Worm (Caenorhabditis elegans): ENCODE measurements around the gene srxa-18.

srxa-18 gene

ce11 chrV:10134077-10134693 is 13.4 kb upstream of the srxa-18 start, which contains the start of the genes C08B6.18, wdr-20 and C08B6.8:
Gene C08B6.18, minus strand, starts transcription at chrV:10134127.
Gene wdr-20, minus strand, starts transcription at chrV:10134158.
Gene C08B6.8, plus strand, starts transcription at chrV:10134643.
- TF ChIP-seq C34F6.9 (tag; optimal IDR thresholded peaks at IDR 0.05) (peak; percentile 55), lin-13 (GFP tag; optimal IDR thresholded peaks at IDR 0.05) (peak; percentile 47), unc-55 (GFP tag; optimal IDR thresholded peaks at IDR 0.05) (peak; percentile 51), nhr-129 (tag; optimal IDR thresholded peaks at IDR 0.05) (peak; percentile 14), nhr-237 (tag; optimal IDR thresholded peaks at IDR 0.05) (no peak), dmd-4 (tag; optimal IDR thresholded peaks at IDR 0.05) (no peak), lsy-2 (tag; optimal IDR thresholded peaks at IDR 0.05) (peak in 1 of 2 experiments; percentile 38), nhr-10 (tag; optimal IDR thresholded peaks at IDR 0.05) (no peak), snpc-4 (tag; optimal IDR thresholded peaks at IDR 0.05) (peak; percentile 65)

- no peak for TF ChIP-seq ztf-11 (tag; optimal IDR thresholded peaks at IDR 0.05)
- no peak for TF ChIP-seq R02D3.7 (tag; optimal IDR thresholded peaks at IDR 0.05)
- TF ChIP-seq Y55F3AM.14 (GFP tag; optimal IDR thresholded peaks at IDR 0.05), result no peak
- no peak for TF ChIP-seq nhr-77 (tag; optimal IDR thresholded peaks at IDR 0.05)
- TF ChIP-seq crh-2 (tag; optimal IDR thresholded peaks at IDR 0.05), result no peak
- no peak for TF ChIP-seq lsy-2 (tag; optimal IDR thresholded peaks at IDR 0.05)
- TF ChIP-seq elt-3 (tag; optimal IDR thresholded peaks at IDR 0.05), result no peak
- TF ChIP-seq nhr-12 (tag; optimal IDR thresholded peaks at IDR 0.05), result no peak
- no peak for TF ChIP-seq gmeb-1 (tag; optimal IDR thresholded peaks at IDR 0.05)
- no peak for TF ChIP-seq nhr-11 (tag; optimal IDR thresholded peaks at IDR 0.05)
- TF ChIP-seq sma-9 (GFP tag; optimal IDR thresholded peaks at IDR 0.05), result no peak
- no peak for TF ChIP-seq sma-9 (tag; optimal IDR thresholded peaks at IDR 0.05)
- TF ChIP-seq alr-1 (tag; optimal IDR thresholded peaks at IDR 0.05), result no peak
- no peak for TF ChIP-seq unc-39 (tag; optimal IDR thresholded peaks at IDR 0.05)
Measured at ce11 chrV:10133277-10133676, 12.5 kb upstream of the srxa-18 start.

DNA sequence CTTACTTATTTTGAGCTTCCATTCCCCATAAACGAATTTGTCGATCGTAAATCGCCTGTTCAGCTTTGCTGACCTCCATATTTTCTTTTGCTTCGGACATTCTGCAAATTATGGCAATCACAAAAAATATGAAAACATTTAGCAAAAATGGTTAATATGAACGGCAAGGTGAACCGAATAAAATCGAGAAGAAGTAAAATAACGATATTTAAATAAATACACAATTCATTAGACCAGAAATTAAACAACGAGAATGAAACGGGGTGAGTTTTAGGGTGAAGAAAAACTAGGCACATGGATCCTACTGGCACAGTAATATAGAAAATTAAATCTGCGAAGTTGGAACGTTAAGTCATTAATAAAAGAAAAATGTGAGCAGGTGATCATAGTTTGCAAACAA is 9.4 kb upstream of the srxa-18 start, which contains the start of gene aos-1:
aos-1 (minus strand) TSS at position 101 of the 400 bp plus-strand sequence.
- TF ChIP-seq ceh-16 (tag; optimal IDR thresholded peaks at IDR 0.05) (no peak), R02D3.7 (tag; optimal IDR thresholded peaks at IDR 0.05) (no peak), lsy-2 (tag; optimal IDR thresholded peaks at IDR 0.05) (no peak), C34F6.9 (tag; optimal IDR thresholded peaks at IDR 0.05) (no peak), sma-3 (GFP tag; optimal IDR thresholded peaks at IDR 0.05) (no peak)

ce11 chrV:10124799-10125548 is 4.2 kb upstream of the srxa-18 start, which contains the start of gene C08B6.10:
Gene C08B6.10, plus strand, starts transcription at chrV:10125498.
- peak; percentile 20 for TF ChIP-seq fos-1 (tag; optimal IDR thresholded peaks at IDR 0.05)
- no peak for TF ChIP-seq sma-3 (GFP tag; optimal IDR thresholded peaks at IDR 0.05)

DNA sequence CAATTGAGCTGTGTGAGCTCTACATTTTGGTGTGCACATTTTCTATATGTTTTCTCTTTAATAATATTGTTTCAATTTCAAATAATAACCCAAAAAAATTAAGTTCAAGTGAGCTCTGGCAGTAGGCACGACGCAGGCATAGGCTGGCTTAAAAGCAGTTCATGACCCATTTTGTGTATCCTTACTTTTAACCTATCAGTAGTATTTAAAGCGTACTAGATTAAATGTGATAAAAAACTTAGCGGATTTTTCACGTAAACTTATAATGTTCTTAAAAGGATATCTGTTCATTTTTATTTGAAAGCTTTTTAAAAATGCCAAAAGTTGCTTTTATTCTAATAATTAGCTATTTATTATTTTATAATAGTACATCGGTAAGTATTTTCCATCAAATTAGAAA is 2.5 kb upstream of the srxa-18 start, which contains the start of gene C08B6.6:
C08B6.6 (plus strand) TSS at position 301 of the 400 bp plus-strand sequence.
- TF ChIP-seq fos-1 (tag; optimal IDR thresholded peaks at IDR 0.05), result no peak
- TF ChIP-seq nhr-23 (tag; optimal IDR thresholded peaks at IDR 0.05), result no peak
- no peak for TF ChIP-seq aly-2 (tag; optimal IDR thresholded peaks at IDR 0.05)
- TF ChIP-seq ztf-1 (GFP tag; conservative IDR thresholded peaks at IDR 0.05), result no peak
- TF ChIP-seq nhr-11 (tag; optimal IDR thresholded peaks at IDR 0.05), result no peak
- TF ChIP-seq nhr-25 (tag; optimal IDR thresholded peaks at IDR 0.05), result no peak
- TF ChIP-seq nhr-129 (tag; optimal IDR thresholded peaks at IDR 0.05), result no peak
- TF ChIP-seq blmp-1 (tag; optimal IDR thresholded peaks at IDR 0.05; ENCODE audit: insufficient read depth), result no peak
- no peak for TF ChIP-seq nhr-10 (tag; optimal IDR thresholded peaks at IDR 0.05)
- TF ChIP-seq R02D3.7 (tag; optimal IDR thresholded peaks at IDR 0.05), result no peak
- TF ChIP-seq F13H6.1 (tag; optimal IDR thresholded peaks at IDR 0.05), result no peak
- no peak for TF ChIP-seq lin-13 (GFP tag; optimal IDR thresholded peaks at IDR 0.05)
- no peak for TF ChIP-seq unc-62 (GFP tag; optimal IDR thresholded peaks at IDR 0.05)
- TF ChIP-seq ama-1 (optimal IDR thresholded peaks at IDR 0.05), result no peak

All from whole organism, L2 larva.